Worm (Caenorhabditis elegans) whole organism, L2 larva: ENCODE data around the gene memi-1.
A peak's percentile ranks its signal among the peaks of the same experiment; 100 is the strongest.

ENCODE experiments used
- C34F6.9 ChIP-seq: fragments of 150-350 bp; optimal IDR thresholded peaks from 2 replicates; lab custom pipeline; 2014; ENCODE audit warnings: missing biosample characterization, missing genetic modification characterization
- F13H6.1 ChIP-seq: sonication (generic microtip); optimal IDR thresholded peaks from 2 replicates; lab custom pipeline; 2016; ENCODE audit warnings: missing genetic modification characterization, missing compliant biosample characterization
- R02D3.7 ChIP-seq: fragments of 150-350 bp; optimal IDR thresholded peaks from 2 replicates; lab custom pipeline; 2014; ENCODE audit warnings: missing biosample characterization, missing genetic modification characterization
- Y55F3AM.14 ChIP-seq: fragments of 200-800 bp; sonication (Bioruptor generic); optimal IDR thresholded peaks from 2 replicates; lab custom pipeline; 2018; ENCODE audit warnings: mild to moderate bottlenecking, missing genetic modification characterization, missing compliant biosample characterization
- ZK546.5 ChIP-seq: sonication (generic microtip); optimal IDR thresholded peaks from 2 replicates; lab custom pipeline; 2017; ENCODE audit warnings: missing biosample characterization, missing genetic modification characterization
- alr-1 ChIP-seq: fragments of 150-350 bp; optimal IDR thresholded peaks from 2 replicates; lab custom pipeline; 2014; ENCODE audit warnings: missing biosample characterization, missing genetic modification characterization
- aly-2 ChIP-seq: fragments of 150-350 bp; optimal IDR thresholded peaks from 2 replicates; lab custom pipeline; 2014; ENCODE audit warnings: missing biosample characterization, missing genetic modification characterization
- ama-1 ChIP-seq: fragments of 150-350 bp; optimal IDR thresholded peaks from 2 replicates; lab custom pipeline; 2018; ENCODE audit warnings: inconsistent platforms
- blmp-1 ChIP-seq: sonication (generic microtip); optimal IDR thresholded peaks from 2 replicates; lab custom pipeline; 2017; ENCODE audit warnings: missing genetic modification characterization, mild to moderate bottlenecking, missing compliant biosample characterization, antibody characterized with exemption, moderate library complexity; ENCODE audit not compliant: insufficient read depth
- ceh-16 ChIP-seq: fragments of 150-350 bp; optimal IDR thresholded peaks from 2 replicates; lab custom pipeline; 2014; ENCODE audit warnings: missing biosample characterization, missing genetic modification characterization
- ceh-82 ChIP-seq: fragments of 150-350 bp; optimal IDR thresholded peaks from 2 replicates; lab custom pipeline; 2014; ENCODE audit warnings: missing biosample characterization, missing genetic modification characterization
- crh-2 ChIP-seq: sonication (generic microtip); optimal IDR thresholded peaks from 2 replicates; lab custom pipeline; 2017; ENCODE audit warnings: missing biosample characterization, missing genetic modification characterization
- dmd-4 ChIP-seq: sonication (generic microtip); optimal IDR thresholded peaks from 2 replicates; lab custom pipeline; 2017; ENCODE audit warnings: missing biosample characterization, missing genetic modification characterization
- egl-27 ChIP-seq: sonication (generic microtip); optimal IDR thresholded peaks from 3 replicates; lab custom pipeline; 2017; ENCODE audit warnings: missing biosample characterization, missing genetic modification reagents, missing genetic modification characterization
- elt-1 ChIP-seq: fragments of 150-350 bp; optimal IDR thresholded peaks from 2 replicates; lab custom pipeline; 2014; ENCODE audit warnings: missing biosample characterization, missing genetic modification characterization
- elt-3 ChIP-seq: sonication (generic microtip); optimal IDR thresholded peaks from 2 replicates; lab custom pipeline; 2017; ENCODE audit warnings: missing biosample characterization, missing genetic modification characterization
- fos-1 ChIP-seq: fragments of 150-350 bp; optimal IDR thresholded peaks from 2 replicates; lab custom pipeline; 2014; ENCODE audit warnings: missing biosample characterization, missing genetic modification characterization
- gmeb-1 ChIP-seq: fragments of 150-350 bp; optimal IDR thresholded peaks from 2 replicates; lab custom pipeline; 2014; ENCODE audit warnings: missing biosample characterization, missing genetic modification characterization
- lin-11 ChIP-seq: fragments of 150-350 bp; sonication (generic microtip); optimal IDR thresholded peaks from 2 replicates; lab custom pipeline; 2014; ENCODE audit warnings: missing biosample characterization, missing genetic modification characterization, inconsistent platforms, mixed read lengths
- lin-39 ChIP-seq: fragments of 150-350 bp; optimal IDR thresholded peaks from 2 replicates; lab custom pipeline; 2014; ENCODE audit warnings: missing biosample characterization, missing genetic modification reagents, missing genetic modification characterization
- lsy-2 ChIP-seq, 2 experiments: fragments of 150-350 bp in 1 of 2; sonication (generic microtip) in 1 of 2; optimal IDR thresholded peaks; 2 replicates each; lab custom pipeline; 2014 to 2017; ENCODE audit warnings: missing biosample characterization in 2 of 2, missing genetic modification characterization in 2 of 2
- mab-5 ChIP-seq: fragments of 150-350 bp; optimal IDR thresholded peaks from 2 replicates; lab custom pipeline; 2014; ENCODE audit warnings: missing biosample characterization, missing genetic modification characterization
- mbf-1 ChIP-seq: sonication (generic microtip); optimal IDR thresholded peaks from 2 replicates; lab custom pipeline; 2017; ENCODE audit warnings: missing biosample characterization, missing genetic modification characterization
- mdl-1 ChIP-seq, 2 experiments: fragments of 150-350 bp in 1 of 2; sonication (generic microtip) in 1 of 2; optimal IDR thresholded peaks; 2 replicates each; lab custom pipeline; 2017; ENCODE audit warnings: missing biosample characterization in 2 of 2, missing genetic modification characterization in 2 of 2
- nhr-10 ChIP-seq: sonication (generic microtip); optimal IDR thresholded peaks from 2 replicates; lab custom pipeline; 2017; ENCODE audit warnings: missing biosample characterization, missing genetic modification characterization
- nhr-11 ChIP-seq: fragments of 150-350 bp; optimal IDR thresholded peaks from 2 replicates; lab custom pipeline; 2014; ENCODE audit warnings: missing biosample characterization, missing genetic modification characterization
- nhr-12 ChIP-seq: fragments of 150-350 bp; optimal IDR thresholded peaks from 2 replicates; lab custom pipeline; 2014; ENCODE audit warnings: missing biosample characterization, missing genetic modification characterization
- nhr-129 ChIP-seq: fragments of 150-350 bp; optimal IDR thresholded peaks from 2 replicates; lab custom pipeline; 2014; ENCODE audit warnings: missing biosample characterization, missing genetic modification characterization
- nhr-23 ChIP-seq: fragments of 150-350 bp; optimal IDR thresholded peaks from 2 replicates; lab custom pipeline; 2014; ENCODE audit warnings: missing biosample characterization, missing genetic modification reagents, missing genetic modification characterization
- nhr-237 ChIP-seq: fragments of 150-350 bp; optimal IDR thresholded peaks from 2 replicates; lab custom pipeline; 2014; ENCODE audit warnings: missing biosample characterization, missing genetic modification characterization
- nhr-25 ChIP-seq: fragments of 150-350 bp; sonication (generic microtip); optimal IDR thresholded peaks from 3 replicates; lab custom pipeline; 2014; ENCODE audit warnings: missing biosample characterization, missing genetic modification characterization
- nhr-6 ChIP-seq: fragments of 150-350 bp; optimal IDR thresholded peaks from 2 replicates; lab custom pipeline; 2014; ENCODE audit warnings: missing biosample characterization, missing genetic modification characterization
- nhr-77 ChIP-seq: fragments of 150-350 bp; optimal IDR thresholded peaks from 2 replicates; lab custom pipeline; 2014; ENCODE audit warnings: missing biosample characterization, missing genetic modification characterization
- peb-1 ChIP-seq: fragments of 150-350 bp; optimal IDR thresholded peaks from 2 replicates; lab custom pipeline; 2014; ENCODE audit warnings: missing biosample characterization, missing genetic modification characterization
- sem-4 ChIP-seq: fragments of 150-350 bp; optimal IDR thresholded peaks from 2 replicates; lab custom pipeline; 2014; ENCODE audit warnings: missing biosample characterization, missing genetic modification reagents, missing genetic modification characterization
- skn-1 ChIP-seq: sonication (generic microtip); optimal IDR thresholded peaks from 2 replicates; lab custom pipeline; 2017; ENCODE audit warnings: missing biosample characterization, missing genetic modification characterization
- sma-3 ChIP-seq: sonication (generic microtip); optimal IDR thresholded peaks from 2 replicates; lab custom pipeline; 2016; ENCODE audit warnings: missing genetic modification reagents, missing genetic modification characterization, missing compliant biosample characterization
- sma-9 ChIP-seq, 2 experiments: fragments of 150-350 bp in 1 of 2; sonication (generic microtip) in 1 of 2; optimal IDR thresholded peaks; 2 replicates each; lab custom pipeline; 2014 to 2016; ENCODE audit warnings: missing genetic modification characterization in 2 of 2, mild to moderate bottlenecking in 1 of 2, missing biosample characterization in 1 of 2, missing compliant biosample characterization in 1 of 2, missing genetic modification reagents in 1 of 2, moderate library complexity in 1 of 2
- snpc-4 ChIP-seq: fragments of 150-350 bp; optimal IDR thresholded peaks from 2 replicates; lab custom pipeline; 2014; ENCODE audit warnings: missing biosample characterization, missing genetic modification characterization
- unc-39 ChIP-seq: fragments of 150-350 bp; optimal IDR thresholded peaks from 2 replicates; lab custom pipeline; 2014; ENCODE audit warnings: missing biosample characterization, missing genetic modification characterization
- unc-55 ChIP-seq: fragments of 150-350 bp; sonication (generic microtip); optimal IDR thresholded peaks from 3 replicates; lab custom pipeline; 2014; ENCODE audit warnings: missing biosample characterization, missing genetic modification reagents, missing genetic modification characterization
- unc-62 ChIP-seq: fragments of 150-350 bp; optimal IDR thresholded peaks from 2 replicates; lab custom pipeline; 2014; ENCODE audit warnings: missing biosample characterization, missing genetic modification reagents, missing genetic modification characterization
- zag-1 ChIP-seq: fragments of 150-350 bp; optimal IDR thresholded peaks from 2 replicates; lab custom pipeline; 2014; ENCODE audit warnings: missing biosample characterization, missing genetic modification characterization
- ztf-11 ChIP-seq: sonication (generic microtip); optimal IDR thresholded peaks from 2 replicates; lab custom pipeline; 2017; ENCODE audit warnings: missing biosample characterization, missing genetic modification characterization
- ztf-4 ChIP-seq: fragments of 150-350 bp; optimal IDR thresholded peaks from 2 replicates; lab custom pipeline; 2014; ENCODE audit warnings: missing biosample characterization, missing genetic modification characterization

memi-1 gene

DNA sequence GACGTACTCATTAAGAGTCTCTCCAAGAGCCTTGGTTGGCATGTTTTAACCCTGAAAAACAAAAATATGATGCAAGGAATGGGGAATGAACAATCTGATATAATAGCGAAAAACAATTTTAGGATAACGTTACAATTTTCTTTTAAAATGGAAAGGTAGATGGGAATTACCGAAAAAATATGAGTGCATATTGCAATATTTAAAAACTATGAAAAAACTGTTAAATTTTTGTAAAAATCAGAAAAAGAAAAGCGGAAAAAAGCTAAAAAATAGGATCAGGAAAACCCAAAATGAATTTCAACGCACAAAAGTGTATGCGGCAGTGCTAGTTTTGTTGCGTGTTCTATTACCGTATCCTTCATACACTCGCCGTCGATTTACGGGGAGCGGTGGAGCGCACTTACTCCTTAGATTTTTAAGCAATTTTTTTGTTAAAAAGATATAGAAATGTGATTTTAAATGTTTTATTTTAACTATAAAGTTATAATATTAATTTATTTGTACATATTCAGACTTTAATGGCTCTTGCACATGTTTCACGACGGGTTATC lies 10.4 kb downstream of the memi-1 start, which contains the start of the genes rpl-20 and Y17G9B.5 (continued):
- no peak for TF ChIP-seq elt-3 (tag; lab: Kevin White, UChicago)
- TF ChIP-seq alr-1: peak; percentile 97
- peak; percentile 52 for TF ChIP-seq elt-1 (tag; lab: Kevin White, UChicago)
- TF ChIP-seq aly-2 (tag; lab: Kevin White, UChicago): no peak
- peak; percentile 98 for TF ChIP-seq mab-5
- TF ChIP-seq sma-9 (GFP tag; optimal IDR thresholded peaks at IDR 0.05; lab: Kevin White, UChicago): peak; percentile 100
- no peak for TF ChIP-seq sma-9 (tag; optimal IDR thresholded peaks at IDR 0.05; lab: Kevin White, UChicago)
- peak; percentile 97 for TF ChIP-seq ceh-82
- peak; percentile 84 for TF ChIP-seq dmd-4 (tag; lab: Kevin White, UChicago)
- peak; percentile 98 for TF ChIP-seq blmp-1
- peak; percentile 85 for TF ChIP-seq nhr-11
- peak; percentile 100 for TF ChIP-seq crh-2 (tag; lab: Kevin White, UChicago)
- TF ChIP-seq sma-3: peak; percentile 100
- peak; percentile 94 for TF ChIP-seq nhr-237 (tag; lab: Kevin White, UChicago)
- peak; percentile 100 for TF ChIP-seq C34F6.9 (tag; lab: Kevin White, UChicago)
- peak; percentile 94 for TF ChIP-seq lin-39 (tag; lab: Kevin White, UChicago)
- peak; percentile 83 for TF ChIP-seq nhr-12
- peak; percentile 100 for TF ChIP-seq Y55F3AM.14 (GFP tag; lab: Kevin White, UChicago)
- peak; percentile 100 for TF ChIP-seq nhr-25 (tag; lab: Kevin White, UChicago)
- peak; percentile 100 for TF ChIP-seq R02D3.7
- TF ChIP-seq, all 48 proteins: peak for 44

DNA sequence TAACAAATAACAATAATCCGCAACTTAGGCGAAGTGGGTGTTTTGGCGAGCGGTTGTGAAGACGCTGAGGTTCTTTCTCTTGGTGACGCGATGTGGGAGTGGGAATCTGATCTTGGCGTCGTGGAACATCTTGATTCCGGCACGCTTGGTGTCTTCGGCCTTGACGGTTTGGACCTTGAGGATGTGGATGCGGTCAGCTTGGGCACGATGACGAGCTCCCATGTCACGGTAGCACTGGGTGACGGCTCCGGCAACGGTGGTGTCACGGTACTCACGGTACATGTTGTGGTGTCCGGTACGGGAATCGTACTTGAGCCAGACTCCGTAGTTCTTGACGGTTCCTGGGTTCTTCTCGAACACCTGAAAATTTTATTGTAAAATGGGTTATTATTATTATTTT lies 11.1 kb downstream of the memi-1 start:
- TF ChIP-seq nhr-25 (tag; lab: Kevin White, UChicago) (no peak), nhr-6 (no peak), nhr-237 (tag; lab: Kevin White, UChicago) (no peak), lin-11 (tag; lab: Kevin White, UChicago) (no peak), sem-4 (tag; lab: Kevin White, UChicago) (no peak), sma-9 (GFP tag; optimal IDR thresholded peaks at IDR 0.05; lab: Kevin White, UChicago) (peak; percentile 4), sma-9 (tag; optimal IDR thresholded peaks at IDR 0.05; lab: Kevin White, UChicago) (no peak), fos-1 (tag; lab: Kevin White, UChicago) (no peak), nhr-11 (no peak)

DNA sequence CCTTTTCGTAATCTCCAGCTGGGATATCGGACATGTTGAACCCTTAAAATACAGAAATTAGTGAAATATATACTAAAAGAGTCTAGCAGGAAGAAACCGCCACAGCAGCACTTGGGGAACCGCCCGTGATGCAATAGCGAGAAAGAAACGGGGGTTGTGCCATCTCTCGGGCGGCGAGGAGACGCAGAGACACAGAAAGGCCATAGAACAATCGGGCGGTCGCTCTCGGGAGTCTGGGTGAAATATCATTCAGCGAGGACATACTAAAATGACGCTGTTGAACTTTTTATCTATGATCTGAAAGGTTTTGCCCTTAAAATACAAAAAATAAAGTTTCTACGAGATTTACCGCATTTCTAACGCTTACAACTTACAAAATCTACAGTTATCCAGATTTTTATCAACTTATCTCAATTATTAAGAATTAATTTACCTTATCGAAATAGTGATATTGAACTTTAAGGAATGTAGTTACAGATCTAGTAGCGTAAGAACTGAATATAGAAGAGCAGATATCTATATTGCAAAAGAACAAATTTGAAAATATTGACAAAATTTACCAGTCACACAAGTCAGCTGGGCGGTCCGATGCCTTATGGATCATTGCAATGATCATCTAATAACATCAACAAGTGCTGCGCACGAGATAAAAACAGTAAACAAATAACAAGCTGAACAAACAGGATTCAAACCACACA lies 11.7 kb downstream of the memi-1 start, which contains the start of gene cyc-2.1:
TSS of gene cyc-2.1 (minus strand) at position 605 of the 698 bp plus-strand sequence.
- TF ChIP-seq ceh-16 (tag; lab: Kevin White, UChicago): no peak
- TF ChIP-seq ZK546.5 (tag; lab: Kevin White, UChicago): no peak
- no peak for TF ChIP-seq unc-39
- TF ChIP-seq unc-55: peak; percentile 69
- TF ChIP-seq lsy-2 (tag; optimal IDR thresholded peaks at IDR 0.05; lab: Kevin White, UChicago): peak; percentile 59 to 87
- TF ChIP-seq mbf-1 (tag; lab: Kevin White, UChicago): no peak
- no peak for TF ChIP-seq peb-1
- TF ChIP-seq nhr-77 (tag; lab: Kevin White, UChicago): no peak
- no peak for TF ChIP-seq dmd-4 (tag; lab: Kevin White, UChicago)
- TF ChIP-seq ztf-11 (tag; lab: Kevin White, UChicago): no peak
- TF ChIP-seq nhr-25 (tag; lab: Kevin White, UChicago): peak; percentile 70
- no peak for TF ChIP-seq egl-27 (tag; lab: Kevin White, UChicago)
- no peak for TF ChIP-seq zag-1 (tag; lab: Kevin White, UChicago)
- TF ChIP-seq sem-4 (tag; lab: Kevin White, UChicago): peak; percentile 47
- peak; percentile 80 for TF ChIP-seq sma-9 (GFP tag; optimal IDR thresholded peaks at IDR 0.05; lab: Kevin White, UChicago)
- TF ChIP-seq sma-9 (tag; optimal IDR thresholded peaks at IDR 0.05; lab: Kevin White, UChicago): no peak
- TF ChIP-seq unc-62: no peak
- peak; percentile 61 for TF ChIP-seq crh-2 (tag; lab: Kevin White, UChicago)
- peak; percentile 95 for TF ChIP-seq nhr-129 (tag; lab: Kevin White, UChicago)
- no peak for TF ChIP-seq elt-3 (tag; lab: Kevin White, UChicago)
- TF ChIP-seq mdl-1 (tag; optimal IDR thresholded peaks at IDR 0.05; lab: Kevin White, UChicago): peak in 1 of 2 experiments; percentile 16
- TF ChIP-seq nhr-11: no peak
- peak; percentile 14 for TF ChIP-seq gmeb-1 (tag; lab: Kevin White, UChicago)
- TF ChIP-seq blmp-1: no peak
- peak; percentile 38 for TF ChIP-seq mab-5
- peak; percentile 55 for TF ChIP-seq sma-3
- TF ChIP-seq snpc-4 (tag; lab: Kevin White, UChicago): no peak
- TF ChIP-seq R02D3.7: no peak
- no peak for TF ChIP-seq skn-1 (tag; lab: Kevin White, UChicago)
- TF ChIP-seq nhr-23 (tag; lab: Kevin White, UChicago): no peak
- no peak for TF ChIP-seq nhr-12
- TF ChIP-seq ztf-4: peak; percentile 74
- no peak for TF ChIP-seq nhr-10 (tag; lab: Kevin White, UChicago)
- TF ChIP-seq ama-1 (lab: Kevin White, UChicago): peak; percentile 71
- TF ChIP-seq lin-39 (tag; lab: Kevin White, UChicago): no peak
- TF ChIP-seq F13H6.1: peak; percentile 62
- TF ChIP-seq alr-1: no peak
- TF ChIP-seq nhr-237 (tag; lab: Kevin White, UChicago): no peak
- peak; percentile 69 for TF ChIP-seq C34F6.9 (tag; lab: Kevin White, UChicago)
